Worm (Caenorhabditis elegans) whole organism, young adult: ENCODE data around the gene R07E4.3.

ENCODE experiments used
- B0261.1 ChIP-seq: sonication (generic microtip); optimal IDR thresholded peaks from 2 replicates; lab custom pipeline; 2016; ENCODE audit warnings: mild to moderate bottlenecking, missing genetic modification characterization, moderate library complexity, missing compliant biosample characterization
- K12H6.12 ChIP-seq: fragments of 200-800 bp; sonication (Bioruptor generic); optimal IDR thresholded peaks from 2 replicates; lab custom pipeline; 2018; ENCODE audit warnings: mild to moderate bottlenecking, missing genetic modification characterization, missing compliant biosample characterization
- ceh-100 ChIP-seq: fragments of 200-800 bp; sonication (Bioruptor generic); IDR thresholded peaks from 2 replicates; pipeline ENCODE4 v1.3.6; 2022; ENCODE audit warnings: missing genetic modification reagents, missing genetic modification characterization, missing compliant biosample characterization
- efl-1 ChIP-seq: fragments of 150-350 bp; optimal IDR thresholded peaks from 2 replicates; lab custom pipeline; 2014; ENCODE audit warnings: missing biosample characterization, missing genetic modification reagents, missing genetic modification characterization
- ets-4 ChIP-seq: fragments of 200-800 bp; sonication (Bioruptor generic); optimal IDR thresholded peaks from 2 replicates; lab custom pipeline; 2018; ENCODE audit warnings: mild to moderate bottlenecking, missing genetic modification characterization, missing compliant biosample characterization
- hmg-20 ChIP-seq: fragments of 200-800 bp; sonication (Bioruptor generic); IDR thresholded peaks from 2 replicates; pipeline ENCODE4 v1.3.6; 2022; ENCODE audit warnings: missing genetic modification reagents, missing genetic modification characterization, missing compliant biosample characterization
- rcor-1 ChIP-seq: fragments of 200-800 bp; sonication (Bioruptor generic); IDR thresholded peaks from 2 replicates; pipeline ENCODE4 v1.3.6; 2022; ENCODE audit warnings: missing genetic modification reagents, missing genetic modification characterization, missing compliant biosample characterization
- snpc-1.3 ChIP-seq: sonication (generic microtip); optimal IDR thresholded peaks from 2 replicates; lab custom pipeline; 2017; ENCODE audit warnings: missing genetic modification characterization, mild to moderate bottlenecking, missing compliant biosample characterization, antibody characterized with exemption, moderate library complexity, missing genotype, missing genetic modification reagents; ENCODE audit not compliant: insufficient read depth
- ztf-6 ChIP-seq: fragments of 200-800 bp; sonication (Bioruptor generic); IDR thresholded peaks from 2 replicates; pipeline ENCODE4 v1.3.6; 2022; ENCODE audit warnings: missing genetic modification reagents, missing genetic modification characterization, missing compliant biosample characterization

- TF ChIP-seq ceh-100 (GFP tag; lab: Robert Waterston, UW) (no peak), B0261.1 (tag; lab: Kevin White, UChicago) (no peak), efl-1 (no peak), hmg-20 (GFP tag; lab: Robert Waterston, UW) (no peak), ztf-6 (GFP tag; lab: Robert Waterston, UW) (no peak), snpc-1.3 (tag; lab: Kevin White, UChicago) (no peak), rcor-1 (GFP tag; lab: Robert Waterston, UW) (no peak), K12H6.12 (tag; lab: Kevin White, UChicago) (no peak), ets-4 (no peak)
Measured at ce11 chrX:5977754-5978153, 24.5 kb downstream of the R07E4.3 start, which contains the start of gene kin-2.
